Fruit fly (Drosophila melanogaster): ENCODE measurements around the gene CG4213.
A peak's percentile ranks its signal among the peaks of the same experiment; 100 is the strongest.

CG4213 gene

dm6 chr2L:440638-441454, 38.8 kb upstream of the CG4213 start (continued):
- TF ChIP-seq dpn (GFP tag; optimal IDR thresholded peaks at IDR 0.05) (no peak), Awh (GFP tag; IDR thresholded peaks at IDR 0.05) (no peak), CG3281 (GFP tag; optimal IDR thresholded peaks at IDR 0.05) (no peak), CG2889 (GFP tag; IDR thresholded peaks at IDR 0.05) (no peak), Ssrp (tag; optimal IDR thresholded peaks at IDR 0.05) (peak; percentile 76), dmrt99B (tag; optimal IDR thresholded peaks at IDR 0.05) (no peak), CTCF (GFP tag; optimal IDR thresholded peaks at IDR 0.05) (no peak), ara (GFP tag; IDR thresholded peaks at IDR 0.05) (peak; percentile 50; the same call in 1 of the 2 replicates), CG1832 (GFP tag; optimal IDR thresholded peaks at IDR 0.05) (no peak), CG12659 (GFP tag; optimal IDR thresholded peaks at IDR 0.05) (no peak), ap (GFP tag; IDR thresholded peaks at IDR 0.05) (no peak), Antp (GFP tag; optimal IDR thresholded peaks at IDR 0.05) (no peak), sob (GFP tag; IDR thresholded peaks at IDR 0.05) (no peak), CG12219 (GFP tag; optimal IDR thresholded peaks at IDR 0.05) (no peak), CG7271 (tag; optimal IDR thresholded peaks at IDR 0.05) (no peak), CG11093 (GFP tag; IDR thresholded peaks at IDR 0.05) (peak; percentile 44; the same call in 1 of the 3 replicates), CG6254 (GFP tag; optimal IDR thresholded peaks at IDR 0.05) (peak; percentile 29), Hr51 (GFP tag; optimal IDR thresholded peaks at IDR 0.05) (no peak), C15 (GFP tag; IDR thresholded peaks at IDR 0.05) (no peak), CG9797 (GFP tag; optimal IDR thresholded peaks at IDR 0.05) (no peak), CG3726 (GFP tag; IDR thresholded peaks at IDR 0.05) (no peak), run (tag; optimal IDR thresholded peaks at IDR 0.05) (no peak), dysf (GFP tag; IDR thresholded peaks at IDR 0.05) (no peak), Jarid2 (GFP tag; optimal IDR thresholded peaks at IDR 0.05) (no peak), cad (GFP tag; optimal IDR thresholded peaks at IDR 0.05) (no peak), nmo (GFP tag; optimal IDR thresholded peaks at IDR 0.05) (peak; percentile 69), Ets97D (GFP tag; optimal IDR thresholded peaks at IDR 0.05) (no peak), lilli (GFP tag; optimal IDR thresholded peaks at IDR 0.05) (no peak), jigr1 (GFP tag; IDR thresholded peaks at IDR 0.05) (0 out of 3 replicates have a peak, but pooled peaks have one; percentile 11), jing (GFP tag; optimal IDR thresholded peaks at IDR 0.05) (no peak), CG12744 (GFP tag; optimal IDR thresholded peaks at IDR 0.05) (no peak), CG8281 (tag; optimal IDR thresholded peaks at IDR 0.05) (no peak), Hr39 (optimal IDR thresholded peaks at IDR 0.05) (no peak), seq (GFP tag; IDR thresholded peaks at IDR 0.05) (no peak), BtbVII (GFP tag; optimal IDR thresholded peaks at IDR 0.05) (no peak), Poxn (GFP tag; IDR thresholded peaks at IDR 0.05) (no peak), CG13123 (GFP tag; optimal IDR thresholded peaks at IDR 0.05) (no peak), bcd (GFP tag; optimal IDR thresholded peaks at IDR 0.05) (no peak), E2f2 (GFP tag; IDR thresholded peaks at IDR 0.05) (no peak), D19B (GFP tag; optimal IDR thresholded peaks at IDR 0.05) (peak; percentile 63), Ets65A (GFP tag) (no peak), Fer3 (tag; optimal IDR thresholded peaks at IDR 0.05) (no peak), Sry-β (GFP tag; optimal IDR thresholded peaks at IDR 0.05) (no peak), Bdp1 (GFP tag; optimal IDR thresholded peaks at IDR 0.05) (no peak), lab (GFP tag; optimal IDR thresholded peaks at IDR 0.05) (no peak), lov (optimal IDR thresholded peaks at IDR 0.05) (no peak), lov (GFP tag; IDR thresholded peaks at IDR 0.05) (no peak), HLH3B (GFP tag; IDR thresholded peaks at IDR 0.05) (no peak), CG7372 (GFP tag; IDR thresholded peaks at IDR 0.05) (no peak), ATbp (GFP tag; optimal IDR thresholded peaks at IDR 0.05) (no peak), Doc3 (GFP tag; IDR thresholded peaks at IDR 0.05; ENCODE audit: partially characterized antibody) (no peak)

Measured in whole organism, embryonic.